Worm (Caenorhabditis elegans): ENCODE data around the gene gst-17.

- TF ChIP-seq nhr-237 (tag; optimal IDR thresholded peaks at IDR 0.05): no peak
- TF ChIP-seq nhr-11 (tag; optimal IDR thresholded peaks at IDR 0.05): no peak
- no peak for TF ChIP-seq unc-86 (tag; optimal IDR thresholded peaks at IDR 0.05)
- no peak for TF ChIP-seq mdl-1 (tag; optimal IDR thresholded peaks at IDR 0.05)
- TF ChIP-seq ztf-11 (tag; optimal IDR thresholded peaks at IDR 0.05): no peak
- TF ChIP-seq pqm-1 (tag; optimal IDR thresholded peaks at IDR 0.05): no peak
- TF ChIP-seq fos-1 (tag; optimal IDR thresholded peaks at IDR 0.05): no peak
- no peak for TF ChIP-seq irx-1 (tag; optimal IDR thresholded peaks at IDR 0.05)
- TF ChIP-seq nhr-77 (tag; optimal IDR thresholded peaks at IDR 0.05): no peak
These were observed 33.8 kb upstream of the gst-17 start for ce11 chrII:13664416-13664815.
